Worm (Caenorhabditis elegans): ENCODE data around the gene mmab-1.

- no peak for TF ChIP-seq T22C8.4 (GFP tag; IDR thresholded peaks at IDR 0.05)
- TF ChIP-seq klf-2 (GFP tag; conservative IDR thresholded peaks at IDR 0.05), result no peak
- TF ChIP-seq ztf-29 (GFP tag; IDR thresholded peaks at IDR 0.05), result no peak
- TF ChIP-seq flt-1 (GFP tag; IDR thresholded peaks at IDR 0.05), result no peak
- TF ChIP-seq tab-1 (GFP tag; IDR thresholded peaks at IDR 0.05), result no peak
These were observed 34.7 kb upstream of the mmab-1 start, which contains the start of gene C26E6.1 for ce11 chrIII:4956566-4956965.

All from whole organism, midembryonic.